Worm (Caenorhabditis elegans) whole organism, L4 larva: ENCODE results near the gene F47B8.8.
A peak's percentile ranks its signal among the peaks of the same experiment; 100 is the strongest.

ENCODE experiments used
- F10B5.3 ChIP-seq: sonication (generic microtip); optimal IDR thresholded peaks from 2 replicates; lab custom pipeline; 2016; ENCODE audit warnings: mild to moderate bottlenecking, missing genetic modification characterization, missing compliant biosample characterization
- F26F4.8 ChIP-seq: fragments of 200-800 bp; sonication (Bioruptor generic); conservative IDR thresholded peaks from 2 replicates; pipeline ENCODE4 v1.3.6; 2022; ENCODE audit warnings: missing genetic modification characterization, missing compliant biosample characterization
- F37D6.2 ChIP-seq: sonication (generic microtip); optimal IDR thresholded peaks from 2 replicates; lab custom pipeline; 2016; ENCODE audit warnings: mild to moderate bottlenecking, missing genetic modification characterization, missing compliant biosample characterization
- R02D3.7 ChIP-seq: fragments of 150-350 bp; sonication (generic microtip); optimal IDR thresholded peaks from 3 replicates; lab custom pipeline; 2014; ENCODE audit warnings: missing biosample characterization, missing genetic modification characterization
- Y105C5A.15 ChIP-seq: fragments of 200-800 bp; sonication (Bioruptor generic); IDR thresholded peaks from 2 replicates; pipeline ENCODE4 v1.3.6; 2022; ENCODE audit warnings: missing genetic modification characterization, missing compliant biosample characterization
- Y5F2A.4 ChIP-seq: fragments of 200-800 bp; sonication (Bioruptor generic); optimal IDR thresholded peaks from 2 replicates; lab custom pipeline; 2018; ENCODE audit warnings: mild to moderate bottlenecking, missing genetic modification characterization, missing compliant biosample characterization
- aha-1 ChIP-seq: fragments of 150-350 bp; peaks from one replicate; lab custom pipeline; 2014; ENCODE audit warnings: missing biosample characterization, missing genetic modification characterization
- attf-4 ChIP-seq: sonication (generic microtip); optimal IDR thresholded peaks from 3 replicates; lab custom pipeline; 2017; ENCODE audit warnings: missing biosample characterization, missing genetic modification characterization
- ceh-62 ChIP-seq: sonication (generic microtip); optimal IDR thresholded peaks from 2 replicates; lab custom pipeline; 2017; ENCODE audit warnings: missing biosample characterization, missing genetic modification characterization
- ces-1 ChIP-seq: fragments of 150-350 bp; sonication (generic microtip); optimal IDR thresholded peaks from 4 replicates; lab custom pipeline; 2014; ENCODE audit warnings: missing biosample characterization, missing genetic modification reagents, missing genetic modification characterization
- cey-2 ChIP-seq: sonication (generic microtip); optimal IDR thresholded peaks from 3 replicates; lab custom pipeline; 2017; ENCODE audit warnings: missing genetic modification characterization, mild to moderate bottlenecking, missing compliant biosample characterization, antibody characterized with exemption, borderline replicate concordance; ENCODE audit not compliant: insufficient read depth
- daf-16 ChIP-seq, 3 experiments: sonication (generic microtip); optimal IDR thresholded peaks; 2 replicates each; lab custom pipeline; 2016 to 2017; ENCODE audit warnings: missing genetic modification characterization in 3 of 3, missing genetic modification reagents in 3 of 3, mild to moderate bottlenecking in 2 of 3, missing compliant biosample characterization in 2 of 3, missing biosample characterization in 1 of 3, moderate library complexity in 1 of 3
- daf-19 ChIP-seq: fragments of 200-800 bp; sonication (Bioruptor generic); conservative IDR thresholded peaks from 2 replicates; pipeline ENCODE4 v1.3.6; 2022; ENCODE audit warnings: missing genetic modification characterization, missing compliant biosample characterization
- dmd-6 ChIP-seq: fragments of 200-800 bp; sonication (Bioruptor generic); IDR thresholded peaks from 2 replicates; pipeline ENCODE4 v1.3.6; 2022; ENCODE audit warnings: missing genetic modification reagents, missing genetic modification characterization, missing compliant biosample characterization
- dmd-9 ChIP-seq: fragments of 200-800 bp; sonication (Bioruptor generic); IDR thresholded peaks from 2 replicates; pipeline ENCODE4 v1.3.6; 2022; ENCODE audit warnings: missing genetic modification reagents, missing genetic modification characterization, missing compliant biosample characterization
- dpl-1 ChIP-seq: fragments of 150-350 bp; optimal IDR thresholded peaks from 2 replicates; lab custom pipeline; 2014; ENCODE audit warnings: missing biosample characterization, missing genetic modification reagents, missing genetic modification characterization
- duxl-1 ChIP-seq: sonication (generic microtip); optimal IDR thresholded peaks from 2 replicates; lab custom pipeline; 2016; ENCODE audit warnings: mild to moderate bottlenecking, missing genetic modification characterization, moderate library complexity, missing compliant biosample characterization; ENCODE audit not compliant: poor library complexity
- egl-43 ChIP-seq: fragments of 200-800 bp; sonication (Bioruptor generic); IDR thresholded peaks from 2 replicates; pipeline ENCODE4 v1.3.6; 2022; ENCODE audit warnings: missing genetic modification reagents, missing genetic modification characterization, missing compliant biosample characterization
- fkh-10 ChIP-seq: fragments of 150-350 bp; optimal IDR thresholded peaks from 2 replicates; lab custom pipeline; 2014; ENCODE audit warnings: missing biosample characterization, missing genetic modification reagents, missing genetic modification characterization
- hif-1 ChIP-seq, 2 experiments: sonication (generic microtip); optimal IDR thresholded peaks; 2 replicates each; lab custom pipeline; 2016 to 2017; ENCODE audit warnings: missing compliant biosample characterization in 2 of 2, missing genetic modification characterization in 2 of 2, missing genetic modification reagents in 2 of 2, missing genotype in 2 of 2, mild to moderate bottlenecking in 1 of 2
- hlh-11 ChIP-seq: fragments of 200-800 bp; sonication (Bioruptor generic); optimal IDR thresholded peaks from 2 replicates; lab custom pipeline; 2018; ENCODE audit warnings: mild to moderate bottlenecking, missing genetic modification characterization, missing compliant biosample characterization
- hlh-30 ChIP-seq: sonication (generic microtip); optimal IDR thresholded peaks from 2 replicates; lab custom pipeline; 2017; ENCODE audit warnings: antibody characterized with exemption, mild to moderate bottlenecking, missing genetic modification characterization, missing compliant biosample characterization; ENCODE audit not compliant: insufficient read depth
- lin-13 ChIP-seq: fragments of 150-350 bp; optimal IDR thresholded peaks from 2 replicates; lab custom pipeline; 2014; ENCODE audit warnings: missing biosample characterization, missing genetic modification reagents, missing genetic modification characterization
- lsy-2 ChIP-seq, 2 experiments: fragments of 150-350 bp in 1 of 2; sonication (generic microtip) in 1 of 2; optimal IDR thresholded peaks; 2 replicates each; lab custom pipeline; 2014 to 2017; ENCODE audit warnings: missing biosample characterization in 2 of 2, missing genetic modification characterization in 2 of 2
- madf-5 ChIP-seq, 2 experiments: fragments of 200-800 bp; sonication (Bioruptor generic); IDR thresholded peaks; 2 replicates each; pipeline ENCODE4 v1.3.6; 2022; ENCODE audit warnings: missing compliant biosample characterization in 2 of 2, missing genetic modification characterization in 2 of 2
- mdl-1 ChIP-seq, 2 experiments: fragments of 150-350 bp in 1 of 2; sonication (generic microtip) in 1 of 2; optimal IDR thresholded peaks; 2 replicates each; lab custom pipeline; 2014 to 2017; ENCODE audit warnings: missing biosample characterization in 2 of 2, missing genetic modification characterization in 2 of 2
- mep-1 ChIP-seq: fragments of 150-350 bp; sonication (generic microtip); optimal IDR thresholded peaks from 3 replicates; lab custom pipeline; 2014; ENCODE audit warnings: missing biosample characterization, missing genetic modification characterization
- mes-2 ChIP-seq: sonication (generic microtip); optimal IDR thresholded peaks from 2 replicates; lab custom pipeline; 2016; ENCODE audit warnings: missing genotype, mild to moderate bottlenecking, missing genetic modification characterization, missing compliant biosample characterization; ENCODE audit not compliant: poor library complexity, severe bottlenecking
- mxl-3 ChIP-seq: fragments of 200-800 bp; sonication (Bioruptor generic); optimal IDR thresholded peaks from 2 replicates; lab custom pipeline; 2018; ENCODE audit warnings: mild to moderate bottlenecking, missing genetic modification characterization, missing compliant biosample characterization
- nhr-10 ChIP-seq: fragments of 150-350 bp; optimal IDR thresholded peaks from 2 replicates; lab custom pipeline; 2014; ENCODE audit warnings: missing biosample characterization, missing genetic modification characterization
- nhr-25 ChIP-seq: sonication (generic microtip); optimal IDR thresholded peaks from 2 replicates; lab custom pipeline; 2017; ENCODE audit warnings: missing genetic modification characterization, mild to moderate bottlenecking, missing compliant biosample characterization, antibody characterized with exemption, moderate library complexity, borderline replicate concordance; ENCODE audit not compliant: insufficient read depth
- nhr-28 ChIP-seq: fragments of 150-350 bp; optimal IDR thresholded peaks from 2 replicates; lab custom pipeline; 2014; ENCODE audit warnings: missing biosample characterization, missing genetic modification characterization
- nhr-42 ChIP-seq: fragments of 200-800 bp; sonication (Bioruptor generic); IDR thresholded peaks from 2 replicates; pipeline ENCODE4 v1.3.6; 2022; ENCODE audit warnings: missing genetic modification characterization, missing compliant biosample characterization
- nhr-77 ChIP-seq: fragments of 150-350 bp; optimal IDR thresholded peaks from 2 replicates; lab custom pipeline; 2014; ENCODE audit warnings: missing biosample characterization, missing genetic modification characterization
- php-3 ChIP-seq: fragments of 200-800 bp; sonication (Bioruptor generic); IDR thresholded peaks from 2 replicates; pipeline ENCODE4 v1.3.6; 2022; ENCODE audit warnings: missing genetic modification reagents, missing genetic modification characterization, missing compliant biosample characterization
- pqm-1 ChIP-seq: sonication (generic microtip); optimal IDR thresholded peaks from 2 replicates; lab custom pipeline; 2017; ENCODE audit warnings: missing biosample characterization, missing genetic modification characterization
- sdz-12 ChIP-seq: fragments of 200-800 bp; sonication (Bioruptor generic); optimal IDR thresholded peaks from 2 replicates; lab custom pipeline; 2018; ENCODE audit warnings: mild to moderate bottlenecking, missing genetic modification characterization, missing compliant biosample characterization
- skn-1 ChIP-seq: fragments of 150-350 bp; optimal IDR thresholded peaks from 2 replicates; lab custom pipeline; 2014; ENCODE audit warnings: missing biosample characterization, missing genetic modification characterization
- snpc-1.2 ChIP-seq: fragments of 200-800 bp; sonication (Bioruptor generic); IDR thresholded peaks from 2 replicates; pipeline ENCODE4 v1.3.6; 2022; ENCODE audit warnings: missing genetic modification reagents, missing genetic modification characterization, missing compliant biosample characterization
- spr-1 ChIP-seq: sonication (generic microtip); optimal IDR thresholded peaks from 2 replicates; lab custom pipeline; 2016; ENCODE audit warnings: mild to moderate bottlenecking, missing genetic modification characterization, missing compliant biosample characterization
- spr-3 ChIP-seq: fragments of 200-800 bp; sonication (Bioruptor generic); optimal IDR thresholded peaks from 2 replicates; lab custom pipeline; 2018; ENCODE audit warnings: mild to moderate bottlenecking, missing genetic modification characterization, missing compliant biosample characterization
- unc-130 ChIP-seq: sonication (generic microtip); optimal IDR thresholded peaks from 2 replicates; lab custom pipeline; 2016; ENCODE audit warnings: missing genetic modification reagents, missing genetic modification characterization, missing compliant biosample characterization
- unc-62 ChIP-seq, 3 experiments: fragments of 150-350 bp in 1 of 3; sonication (generic microtip); optimal IDR thresholded peaks in 2 of 3; peaks in 1 of 3; 1 replicate in 1 of 3; 2 replicates in 2 of 3; lab custom pipeline; 2014 to 2017; ENCODE audit warnings: missing biosample characterization in 3 of 3, missing genetic modification characterization in 3 of 3, missing genetic modification reagents in 3 of 3, missing genotype in 1 of 3
- vab-7 ChIP-seq: fragments of 200-800 bp; sonication (Bioruptor generic); IDR thresholded peaks from 2 replicates; pipeline ENCODE4 v1.3.6; 2022; ENCODE audit warnings: missing genetic modification reagents, missing genetic modification characterization, missing compliant biosample characterization
- zip-2 ChIP-seq: fragments of 150-350 bp; optimal IDR thresholded peaks from 2 replicates; lab custom pipeline; 2014; ENCODE audit warnings: missing biosample characterization, missing genetic modification characterization
- ztf-11 ChIP-seq: fragments of 150-350 bp; optimal IDR thresholded peaks from 2 replicates; lab custom pipeline; 2014; ENCODE audit warnings: missing biosample characterization, missing genetic modification characterization

Gene F47B8.8

ce11 chrV:14341672-14342071 lies 10.1 kb downstream of the F47B8.8 start, which contains the start of gene F47B8.10:
Gene F47B8.10 (plus strand): TSS chrV:14341972.
- TF ChIP-seq mes-2: no peak
- TF ChIP-seq zip-2 (tag; lab: Kevin White, UChicago): no peak
- peak in 1 of 2 experiments; percentile 79 for TF ChIP-seq unc-62 (GFP tag; optimal IDR thresholded peaks at IDR 0.05 in 1 of 2; lab: Kevin White, UChicago)
- no peak for TF ChIP-seq unc-62 (tag; optimal IDR thresholded peaks at IDR 0.05; lab: Kevin White, UChicago)
- no peak for TF ChIP-seq ztf-11 (tag; lab: Kevin White, UChicago)
- TF ChIP-seq hlh-11 (tag; lab: Kevin White, UChicago): no peak
- TF ChIP-seq nhr-10: no peak
- TF ChIP-seq Y5F2A.4 (GFP tag; lab: Kevin White, UChicago): no peak
- TF ChIP-seq, all 104 proteins: peak for 1

ce11 chrV:14347234-14347826 lies 15.8 kb downstream of the F47B8.8 start, which contains the start of gene cept-2:
Gene cept-2 (plus strand): TSS chrV:14347766.
- TF ChIP-seq ces-1 (GFP tag; lab: Kevin White, UChicago): peak; percentile 38
- TF ChIP-seq madf-5 (GFP tag; IDR thresholded peaks at IDR 0.05; lab: Robert Waterston, UW): no peak
- TF ChIP-seq aha-1: peak; percentile 97
- TF ChIP-seq hlh-30 (tag; lab: Kevin White, UChicago): peak; percentile 80
- no peak for TF ChIP-seq mep-1 (tag; lab: Kevin White, UChicago)
- TF ChIP-seq lin-13: peak; percentile 89
- peak; percentile 92 for TF ChIP-seq duxl-1
- no peak for TF ChIP-seq skn-1 (tag; lab: Kevin White, UChicago)
- no peak for TF ChIP-seq R02D3.7 (tag; lab: Kevin White, UChicago)
- no peak for TF ChIP-seq daf-16 (GFP tag; optimal IDR thresholded peaks at IDR 0.05; lab: Kevin White, UChicago)
- peak; percentile 69 for TF ChIP-seq daf-16 (tag; optimal IDR thresholded peaks at IDR 0.05; lab: Kevin White, UChicago)
- TF ChIP-seq F10B5.3 (tag; lab: Kevin White, UChicago): no peak
- peak; percentile 95 for TF ChIP-seq nhr-77
- peak; percentile 50 for TF ChIP-seq mxl-3 (GFP tag; lab: Kevin White, UChicago)
- TF ChIP-seq dpl-1: peak; percentile 89
- peak; percentile 99 for TF ChIP-seq mes-2
- TF ChIP-seq vab-7 (GFP tag; lab: Robert Waterston, UW): peak; percentile 79
- peak; percentile 73 to 95 for TF ChIP-seq lsy-2 (tag; optimal IDR thresholded peaks at IDR 0.05; lab: Kevin White, UChicago)
- TF ChIP-seq attf-4 (tag; lab: Kevin White, UChicago): no peak
- TF ChIP-seq Y105C5A.15 (GFP tag; lab: Robert Waterston, UW): no peak
- peak; percentile 85 for TF ChIP-seq nhr-42
- TF ChIP-seq hif-1 (tag; optimal IDR thresholded peaks at IDR 0.05; lab: Kevin White, UChicago): peak in 1 of 2 experiments; percentile 85
- TF ChIP-seq pqm-1: no peak
- TF ChIP-seq F37D6.2: no peak
- TF ChIP-seq egl-43: peak; percentile 62; the same call in 1 of the 2 replicates
- TF ChIP-seq nhr-10: no peak
- no peak for TF ChIP-seq ceh-62 (tag; lab: Kevin White, UChicago)
- no peak for TF ChIP-seq sdz-12
- TF ChIP-seq daf-19: peak; percentile 71; the same call in 1 of the 2 replicates
- TF ChIP-seq dmd-9 (GFP tag; lab: Robert Waterston, UW): peak; percentile 81
- TF ChIP-seq spr-3 (GFP tag; lab: Kevin White, UChicago): no peak
- no peak for TF ChIP-seq cey-2 (tag; lab: Kevin White, UChicago)
- no peak for TF ChIP-seq ztf-11 (tag; lab: Kevin White, UChicago)
- TF ChIP-seq spr-1 (tag; lab: Kevin White, UChicago): peak; percentile 76
- no peak for TF ChIP-seq F26F4.8 (GFP tag; lab: Robert Waterston, UW)
- TF ChIP-seq nhr-25 (tag; lab: Kevin White, UChicago): peak; percentile 15
- TF ChIP-seq unc-130 (GFP tag; lab: Kevin White, UChicago): peak; percentile 80
- peak; percentile 53; the same call in 1 of the 2 replicates for TF ChIP-seq php-3
- peak; percentile 94 for TF ChIP-seq fkh-10 (GFP tag; lab: Kevin White, UChicago)
- peak; percentile 88 for TF ChIP-seq nhr-28 (tag; lab: Kevin White, UChicago)
- TF ChIP-seq snpc-1.2 (GFP tag; lab: Robert Waterston, UW): peak; percentile 58; the same call in 1 of the 2 replicates
- peak; percentile 35 to 57 for TF ChIP-seq mdl-1 (tag; optimal IDR thresholded peaks at IDR 0.05; lab: Kevin White, UChicago)
- TF ChIP-seq hlh-11 (tag; lab: Kevin White, UChicago): peak; percentile 85
- TF ChIP-seq dmd-6: peak; percentile 73
